Worm (Caenorhabditis elegans) whole organism, L4 larva: ENCODE results near the gene pms-2.

Experiments
- F26F4.8 ChIP-seq: fragments of 200-800 bp; sonication (Bioruptor generic); conservative IDR thresholded peaks from 2 replicates; pipeline ENCODE4 v1.3.6; 2022; ENCODE audit warnings: missing genetic modification characterization, missing compliant biosample characterization
- T20F7.1 ChIP-seq: fragments of 200-800 bp; sonication (Bioruptor generic); optimal IDR thresholded peaks from 2 replicates; lab custom pipeline; 2018; ENCODE audit warnings: mild to moderate bottlenecking, missing genetic modification characterization, missing compliant biosample characterization
- T26A8.4 ChIP-seq: fragments of 200-800 bp; sonication (Bioruptor generic); IDR thresholded peaks from 2 replicates; pipeline ENCODE4 v1.3.6; 2022; ENCODE audit warnings: missing genetic modification characterization, missing compliant biosample characterization
- Y105C5A.15 ChIP-seq: fragments of 200-800 bp; sonication (Bioruptor generic); IDR thresholded peaks from 2 replicates; pipeline ENCODE4 v1.3.6; 2022; ENCODE audit warnings: missing genetic modification characterization, missing compliant biosample characterization
- Y5F2A.4 ChIP-seq: fragments of 200-800 bp; sonication (Bioruptor generic); optimal IDR thresholded peaks from 2 replicates; lab custom pipeline; 2018; ENCODE audit warnings: mild to moderate bottlenecking, missing genetic modification characterization, missing compliant biosample characterization
- Y75B8A.6 ChIP-seq: fragments of 200-800 bp; sonication (Bioruptor generic); IDR thresholded peaks from 2 replicates; pipeline ENCODE4 v1.3.6; 2022; ENCODE audit warnings: missing genetic modification reagents, missing genetic modification characterization, missing compliant biosample characterization
- aha-1 ChIP-seq: fragments of 150-350 bp; peaks from one replicate; lab custom pipeline; 2014; ENCODE audit warnings: missing biosample characterization, missing genetic modification characterization
- aly-2 ChIP-seq: sonication (generic microtip); optimal IDR thresholded peaks from 2 replicates; lab custom pipeline; 2018; ENCODE audit warnings: missing biosample characterization, missing genetic modification characterization
- attf-4 ChIP-seq: sonication (generic microtip); optimal IDR thresholded peaks from 3 replicates; lab custom pipeline; 2017; ENCODE audit warnings: missing biosample characterization, missing genetic modification characterization
- ceh-44 ChIP-seq: fragments of 200-800 bp; sonication (Bioruptor generic); IDR thresholded peaks from 2 replicates; pipeline ENCODE4 v1.3.6; 2022; ENCODE audit warnings: missing genetic modification reagents, missing genetic modification characterization, missing compliant biosample characterization
- cey-2 ChIP-seq: sonication (generic microtip); optimal IDR thresholded peaks from 3 replicates; lab custom pipeline; 2017; ENCODE audit warnings: missing genetic modification characterization, mild to moderate bottlenecking, missing compliant biosample characterization, antibody characterized with exemption, borderline replicate concordance; ENCODE audit not compliant: insufficient read depth
- daf-16 ChIP-seq, 3 experiments: sonication (generic microtip); optimal IDR thresholded peaks; 2 replicates each; lab custom pipeline; 2016 to 2017; ENCODE audit warnings: missing genetic modification characterization in 3 of 3, missing genetic modification reagents in 3 of 3, mild to moderate bottlenecking in 2 of 3, missing compliant biosample characterization in 2 of 3, missing biosample characterization in 1 of 3, moderate library complexity in 1 of 3
- dmd-6 ChIP-seq: fragments of 200-800 bp; sonication (Bioruptor generic); IDR thresholded peaks from 2 replicates; pipeline ENCODE4 v1.3.6; 2022; ENCODE audit warnings: missing genetic modification reagents, missing genetic modification characterization, missing compliant biosample characterization
- dmd-8 ChIP-seq: fragments of 200-800 bp; sonication (Bioruptor generic); IDR thresholded peaks from 2 replicates; pipeline ENCODE4 v1.3.6; 2022; ENCODE audit warnings: missing genetic modification characterization, missing compliant biosample characterization
- dmd-9 ChIP-seq: fragments of 200-800 bp; sonication (Bioruptor generic); IDR thresholded peaks from 2 replicates; pipeline ENCODE4 v1.3.6; 2022; ENCODE audit warnings: missing genetic modification reagents, missing genetic modification characterization, missing compliant biosample characterization
- dpl-1 ChIP-seq: fragments of 150-350 bp; optimal IDR thresholded peaks from 2 replicates; lab custom pipeline; 2014; ENCODE audit warnings: missing biosample characterization, missing genetic modification reagents, missing genetic modification characterization
- duxl-1 ChIP-seq: sonication (generic microtip); optimal IDR thresholded peaks from 2 replicates; lab custom pipeline; 2016; ENCODE audit warnings: mild to moderate bottlenecking, missing genetic modification characterization, moderate library complexity, missing compliant biosample characterization; ENCODE audit not compliant: poor library complexity
- dve-1 ChIP-seq: sonication (generic microtip); optimal IDR thresholded peaks from 2 replicates; lab custom pipeline; 2017; ENCODE audit warnings: antibody characterized with exemption, mild to moderate bottlenecking, missing genetic modification characterization, missing compliant biosample characterization; ENCODE audit not compliant: insufficient read depth
- fos-1 ChIP-seq: fragments of 150-350 bp; optimal IDR thresholded peaks from 2 replicates; lab custom pipeline; 2014; ENCODE audit warnings: missing biosample characterization, missing genetic modification characterization
- hif-1 ChIP-seq, 2 experiments: sonication (generic microtip); optimal IDR thresholded peaks; 2 replicates each; lab custom pipeline; 2016 to 2017; ENCODE audit warnings: missing compliant biosample characterization in 2 of 2, missing genetic modification characterization in 2 of 2, missing genetic modification reagents in 2 of 2, missing genotype in 2 of 2, mild to moderate bottlenecking in 1 of 2
- hlh-11 ChIP-seq: fragments of 200-800 bp; sonication (Bioruptor generic); optimal IDR thresholded peaks from 2 replicates; lab custom pipeline; 2018; ENCODE audit warnings: mild to moderate bottlenecking, missing genetic modification characterization, missing compliant biosample characterization
- hlh-30 ChIP-seq: sonication (generic microtip); optimal IDR thresholded peaks from 2 replicates; lab custom pipeline; 2017; ENCODE audit warnings: antibody characterized with exemption, mild to moderate bottlenecking, missing genetic modification characterization, missing compliant biosample characterization; ENCODE audit not compliant: insufficient read depth
- jun-1 ChIP-seq: fragments of 150-350 bp; optimal IDR thresholded peaks from 2 replicates; lab custom pipeline; 2014; ENCODE audit warnings: missing biosample characterization, missing genetic modification reagents, missing genetic modification characterization
- lin-1 ChIP-seq: fragments of 200-800 bp; sonication (Bioruptor generic); IDR thresholded peaks from 2 replicates; pipeline ENCODE4 v1.3.6; 2022; ENCODE audit warnings: missing genetic modification reagents, missing genetic modification characterization, missing compliant biosample characterization
- lin-29 ChIP-seq: fragments of 200-800 bp; sonication (Bioruptor generic); IDR thresholded peaks from 2 replicates; pipeline ENCODE4 v1.3.6; 2022; ENCODE audit warnings: missing genetic modification reagents, missing genetic modification characterization, missing compliant biosample characterization
- lin-39 ChIP-seq: fragments of 150-350 bp; optimal IDR thresholded peaks from 2 replicates; lab custom pipeline; 2014; ENCODE audit warnings: missing biosample characterization, missing genetic modification reagents, missing genetic modification characterization
- lsy-2 ChIP-seq, 2 experiments: fragments of 150-350 bp in 1 of 2; sonication (generic microtip) in 1 of 2; optimal IDR thresholded peaks; 2 replicates each; lab custom pipeline; 2014 to 2017; ENCODE audit warnings: missing biosample characterization in 2 of 2, missing genetic modification characterization in 2 of 2
- madf-9 ChIP-seq: fragments of 200-800 bp; sonication (Bioruptor generic); conservative IDR thresholded peaks from 2 replicates; pipeline ENCODE4 v1.3.6; 2022; ENCODE audit warnings: missing genetic modification reagents, missing genetic modification characterization, missing compliant biosample characterization
- mdl-1 ChIP-seq, 2 experiments: fragments of 150-350 bp in 1 of 2; sonication (generic microtip) in 1 of 2; optimal IDR thresholded peaks; 2 replicates each; lab custom pipeline; 2014 to 2017; ENCODE audit warnings: missing biosample characterization in 2 of 2, missing genetic modification characterization in 2 of 2
- mdt-29 ChIP-seq: fragments of 200-800 bp; sonication (Bioruptor generic); IDR thresholded peaks from 2 replicates; pipeline ENCODE4 v1.3.6; 2022; ENCODE audit warnings: missing genetic modification reagents, missing genetic modification characterization, missing compliant biosample characterization
- mep-1 ChIP-seq: fragments of 150-350 bp; sonication (generic microtip); optimal IDR thresholded peaks from 3 replicates; lab custom pipeline; 2014; ENCODE audit warnings: missing biosample characterization, missing genetic modification characterization
- mes-2 ChIP-seq: sonication (generic microtip); optimal IDR thresholded peaks from 2 replicates; lab custom pipeline; 2016; ENCODE audit warnings: missing genotype, mild to moderate bottlenecking, missing genetic modification characterization, missing compliant biosample characterization; ENCODE audit not compliant: poor library complexity, severe bottlenecking
- mxl-2 ChIP-seq: fragments of 200-800 bp; sonication (Bioruptor generic); conservative IDR thresholded peaks from 2 replicates; pipeline ENCODE4 v1.3.6; 2022; ENCODE audit warnings: missing genetic modification reagents, missing genetic modification characterization, missing compliant biosample characterization
- mxl-3 ChIP-seq: fragments of 200-800 bp; sonication (Bioruptor generic); optimal IDR thresholded peaks from 2 replicates; lab custom pipeline; 2018; ENCODE audit warnings: mild to moderate bottlenecking, missing genetic modification characterization, missing compliant biosample characterization
- nhr-10 ChIP-seq: fragments of 150-350 bp; optimal IDR thresholded peaks from 2 replicates; lab custom pipeline; 2014; ENCODE audit warnings: missing biosample characterization, missing genetic modification characterization
- nhr-28 ChIP-seq: fragments of 150-350 bp; optimal IDR thresholded peaks from 2 replicates; lab custom pipeline; 2014; ENCODE audit warnings: missing biosample characterization, missing genetic modification characterization
- nhr-42 ChIP-seq: fragments of 200-800 bp; sonication (Bioruptor generic); IDR thresholded peaks from 2 replicates; pipeline ENCODE4 v1.3.6; 2022; ENCODE audit warnings: missing genetic modification characterization, missing compliant biosample characterization
- nhr-77 ChIP-seq: fragments of 150-350 bp; optimal IDR thresholded peaks from 2 replicates; lab custom pipeline; 2014; ENCODE audit warnings: missing biosample characterization, missing genetic modification characterization
- php-3 ChIP-seq: fragments of 200-800 bp; sonication (Bioruptor generic); IDR thresholded peaks from 2 replicates; pipeline ENCODE4 v1.3.6; 2022; ENCODE audit warnings: missing genetic modification reagents, missing genetic modification characterization, missing compliant biosample characterization
- pqm-1 ChIP-seq: sonication (generic microtip); optimal IDR thresholded peaks from 2 replicates; lab custom pipeline; 2017; ENCODE audit warnings: missing biosample characterization, missing genetic modification characterization
- saeg-2 ChIP-seq: fragments of 200-800 bp; sonication (Bioruptor generic); IDR thresholded peaks from 2 replicates; pipeline ENCODE4 v1.3.6; 2022; ENCODE audit warnings: missing genetic modification reagents, missing genetic modification characterization, missing compliant biosample characterization
- snpc-1.2 ChIP-seq: fragments of 200-800 bp; sonication (Bioruptor generic); IDR thresholded peaks from 2 replicates; pipeline ENCODE4 v1.3.6; 2022; ENCODE audit warnings: missing genetic modification reagents, missing genetic modification characterization, missing compliant biosample characterization
- tra-1 ChIP-seq: fragments of 200-800 bp; sonication (Bioruptor generic); IDR thresholded peaks from 2 replicates; pipeline ENCODE4 v1.3.6; 2022; ENCODE audit warnings: missing genetic modification reagents, missing genetic modification characterization, missing compliant biosample characterization
- unc-62 ChIP-seq, 3 experiments: fragments of 150-350 bp in 1 of 3; sonication (generic microtip); optimal IDR thresholded peaks in 2 of 3; peaks in 1 of 3; 1 replicate in 1 of 3; 2 replicates in 2 of 3; lab custom pipeline; 2014 to 2017; ENCODE audit warnings: missing biosample characterization in 3 of 3, missing genetic modification characterization in 3 of 3, missing genetic modification reagents in 3 of 3, missing genotype in 1 of 3
- zfp-3 ChIP-seq: fragments of 200-800 bp; sonication (Bioruptor generic); conservative IDR thresholded peaks from 2 replicates; pipeline ENCODE4 v1.3.6; 2022; ENCODE audit warnings: missing genetic modification reagents, missing genetic modification characterization, missing compliant biosample characterization
- ztf-7 ChIP-seq: fragments of 150-350 bp; optimal IDR thresholded peaks from 2 replicates; lab custom pipeline; 2014; ENCODE audit warnings: missing biosample characterization, missing genetic modification characterization

The pms-2 gene

ce11 chrV:11534495-11535189, 35.8 kb downstream of the pms-2 start:
- TF ChIP-seq nhr-28 (peak; percentile 94), fos-1 (no peak), lsy-2 (tag; optimal IDR thresholded peaks at IDR 0.05; lab: Kevin White, UChicago) (peak in 1 of 2 experiments; percentile 64), ztf-7 (no peak), zfp-3 (GFP tag; lab: Robert Waterston, UW) (0 out of 2 replicates have a peak, but pooled peaks have one; percentile 25), mep-1 (tag; lab: Kevin White, UChicago) (peak; percentile 56), jun-1 (no peak), T20F7.1 (GFP tag; lab: Kevin White, UChicago) (peak; percentile 12), hlh-11 (peak; percentile 84), aly-2 (no peak), nhr-77 (tag; lab: Kevin White, UChicago) (peak; percentile 84), nhr-10 (peak; percentile 41), pqm-1 (peak; percentile 78), lin-39 (tag; lab: Kevin White, UChicago) (no peak), mes-2 (tag; lab: Kevin White, UChicago) (peak; percentile 47), hlh-30 (peak; percentile 85), php-3 (GFP tag; lab: Robert Waterston, UW) (0 out of 2 replicates have a peak, but pooled peaks have one; percentile 28), Y5F2A.4 (GFP tag; lab: Kevin White, UChicago) (no peak), daf-16 (GFP tag; optimal IDR thresholded peaks at IDR 0.05; lab: Kevin White, UChicago) (no peak), daf-16 (tag; optimal IDR thresholded peaks at IDR 0.05; lab: Kevin White, UChicago) (peak; percentile 77), T26A8.4 (GFP tag; lab: Robert Waterston, UW) (no peak), lin-29 (no peak), mxl-3 (GFP tag; lab: Kevin White, UChicago) (peak; percentile 50), dmd-6 (peak; percentile 66), aha-1 (peak; percentile 45), duxl-1 (tag; lab: Kevin White, UChicago) (no peak), cey-2 (tag; lab: Kevin White, UChicago) (peak; percentile 78), snpc-1.2 (no peak), mdl-1 (tag; optimal IDR thresholded peaks at IDR 0.05; lab: Kevin White, UChicago) (peak in 1 of 2 experiments; percentile 59), unc-62 (GFP tag; optimal IDR thresholded peaks at IDR 0.05 in 1 of 2; lab: Kevin White, UChicago) (peak in 1 of 2 experiments; percentile 79), unc-62 (tag; optimal IDR thresholded peaks at IDR 0.05; lab: Kevin White, UChicago) (no peak), dve-1 (tag; lab: Kevin White, UChicago) (peak; percentile 77), attf-4 (tag; lab: Kevin White, UChicago) (no peak)

ce11 chrV:11533365-11533949, 36.9 kb downstream of the pms-2 start:
- no peak for TF ChIP-seq ceh-44 (GFP tag; lab: Robert Waterston, UW)
- no peak; the same call in 1 of the 2 replicates for TF ChIP-seq madf-9 (GFP tag; lab: Robert Waterston, UW)
- TF ChIP-seq daf-16 (GFP tag; optimal IDR thresholded peaks at IDR 0.05; lab: Kevin White, UChicago), result peak in 1 of 2 experiments; percentile 29
- TF ChIP-seq daf-16 (tag; optimal IDR thresholded peaks at IDR 0.05; lab: Kevin White, UChicago), result no peak
- no peak for TF ChIP-seq Y75B8A.6
- TF ChIP-seq T26A8.4 (GFP tag; lab: Robert Waterston, UW), result no peak
- TF ChIP-seq dmd-9, result no peak
- no peak for TF ChIP-seq hif-1 (tag; optimal IDR thresholded peaks at IDR 0.05; lab: Kevin White, UChicago)
- no peak for TF ChIP-seq saeg-2 (GFP tag; lab: Robert Waterston, UW)
- TF ChIP-seq F26F4.8 (GFP tag; lab: Robert Waterston, UW), result no peak
- no peak for TF ChIP-seq Y105C5A.15 (GFP tag; lab: Robert Waterston, UW)
- no peak for TF ChIP-seq tra-1 (GFP tag; lab: Robert Waterston, UW)
- no peak for TF ChIP-seq dve-1 (tag; lab: Kevin White, UChicago)
- TF ChIP-seq dmd-6, result no peak
- TF ChIP-seq mxl-2 (GFP tag; lab: Robert Waterston, UW), result no peak
- TF ChIP-seq Y5F2A.4 (GFP tag; lab: Kevin White, UChicago), result no peak
- no peak for TF ChIP-seq nhr-42 (GFP tag; lab: Robert Waterston, UW)
- no peak for TF ChIP-seq duxl-1 (tag; lab: Kevin White, UChicago)
- no peak for TF ChIP-seq dpl-1 (GFP tag; lab: Kevin White, UChicago)
- no peak for TF ChIP-seq snpc-1.2
- no peak for TF ChIP-seq mdt-29 (GFP tag; lab: Robert Waterston, UW)
- no peak for TF ChIP-seq dmd-8 (GFP tag; lab: Robert Waterston, UW)
- no peak for TF ChIP-seq lin-1 (GFP tag; lab: Robert Waterston, UW)
